Fruit fly (Drosophila melanogaster) whole organism, embryonic: ENCODE results near the gene temp.
A peak's percentile ranks its signal among the peaks of the same experiment; 100 is the strongest.

ENCODE experiments used
- C15 ChIP-seq: fragments of 200-800 bp; sonication (Bioruptor generic); IDR thresholded peaks from 3 replicates; pipeline ENCODE4 v1.3.6; 2022; ENCODE audit warnings: missing biosample characterization, missing genetic modification characterization
- CG10543 ChIP-seq: fragments of 200-800 bp; sonication (Bioruptor generic); optimal IDR thresholded peaks from 3 replicates; lab custom pipeline; 2017; ENCODE audit warnings: missing biosample characterization, mild to moderate bottlenecking, missing genetic modification characterization, moderate library complexity
- CG10654 ChIP-seq: fragments of 200-800 bp; sonication (Bioruptor generic); optimal IDR thresholded peaks from 2 replicates; lab custom pipeline; 2016; ENCODE audit warnings: missing biosample characterization, missing genetic modification characterization
- CG11695 ChIP-seq: fragments of 200-800 bp; sonication (Bioruptor generic); IDR thresholded peaks from 3 replicates; pipeline ENCODE4 v1.3.6; 2022; ENCODE audit warnings: missing biosample characterization, missing genetic modification characterization
- CG12391 ChIP-seq: fragments of 200-800 bp; sonication (Bioruptor generic); optimal IDR thresholded peaks from 3 replicates; lab custom pipeline; 2018; ENCODE audit warnings: missing biosample characterization, mild to moderate bottlenecking, missing genetic modification characterization, moderate library complexity
- CG15011 ChIP-seq: fragments of 200-800 bp; sonication (Bioruptor generic); optimal IDR thresholded peaks from 3 replicates; lab custom pipeline; 2018; ENCODE audit warnings: missing biosample characterization, mild to moderate bottlenecking, missing genetic modification characterization
- CG17568 ChIP-seq: fragments of 200-800 bp; sonication (Bioruptor generic); optimal IDR thresholded peaks from 2 replicates; lab custom pipeline; 2018; ENCODE audit warnings: missing biosample characterization, mild to moderate bottlenecking, missing genetic modification characterization, moderate library complexity
- CG31224 ChIP-seq: fragments of 200-800 bp; sonication (Bioruptor generic); IDR thresholded peaks from 2 replicates; pipeline ENCODE4 v1.3.6; 2022; ENCODE audit warnings: missing biosample characterization, missing genetic modification characterization
- CG31441 ChIP-seq: fragments of 200-800 bp; sonication (Bioruptor generic); IDR thresholded peaks from 2 replicates; pipeline ENCODE4 v1.3.6; 2022; ENCODE audit warnings: missing biosample characterization, missing genetic modification characterization
- CG33213 ChIP-seq: fragments of 200-800 bp; sonication (Bioruptor generic); optimal IDR thresholded peaks from 3 replicates; lab custom pipeline; 2016; ENCODE audit warnings: missing biosample characterization, missing genetic modification characterization
- CG3838 ChIP-seq: fragments of 200-800 bp; sonication (Bioruptor generic); optimal IDR thresholded peaks from 3 replicates; lab custom pipeline; 2016; ENCODE audit warnings: missing biosample characterization, missing genetic modification characterization
- CG3847 ChIP-seq: fragments of 200-800 bp; sonication (Bioruptor generic); IDR thresholded peaks from 2 replicates; pipeline ENCODE4 v1.3.6; 2022; ENCODE audit warnings: missing biosample characterization, missing genetic modification characterization
- CG42726 ChIP-seq: fragments of 200-800 bp; sonication (Bioruptor generic); IDR thresholded peaks from 2 replicates; pipeline ENCODE4 v1.3.6; 2022; ENCODE audit warnings: missing biosample characterization, missing genetic modification characterization; ENCODE audit not compliant: partially characterized antibody
- CG4328 ChIP-seq: fragments of 200-800 bp; sonication (Bioruptor generic); optimal IDR thresholded peaks from 3 replicates; lab custom pipeline; 2017; ENCODE audit warnings: missing biosample characterization, missing genetic modification reagents, missing genetic modification characterization
- CG4730 ChIP-seq: fragments of 200-800 bp; sonication (Bioruptor generic); IDR thresholded peaks from 2 replicates; pipeline ENCODE4 v1.3.6; 2022; ENCODE audit warnings: missing biosample characterization, missing genetic modification characterization
- CG6175 ChIP-seq: fragments of 200-800 bp; sonication (Bioruptor generic); IDR thresholded peaks from 3 replicates; pipeline ENCODE4 v1.3.6; 2022; ENCODE audit warnings: missing biosample characterization, missing genetic modification characterization
- CG7745 ChIP-seq: fragments of 200-800 bp; sonication (Bioruptor generic); optimal IDR thresholded peaks from 2 replicates; lab custom pipeline; 2018; ENCODE audit warnings: missing biosample characterization, mild to moderate bottlenecking, missing genetic modification characterization, moderate library complexity
- CG9437 ChIP-seq: fragments of 200-800 bp; sonication (Bioruptor generic); optimal IDR thresholded peaks from 2 replicates; lab custom pipeline; 2018; ENCODE audit warnings: missing biosample characterization, mild to moderate bottlenecking, missing genetic modification characterization
- CG9876 ChIP-seq: fragments of 200-800 bp; sonication (Bioruptor generic); optimal IDR thresholded peaks from 2 replicates; lab custom pipeline; 2016; ENCODE audit warnings: missing biosample characterization, missing genetic modification characterization
- CHES-1-like ChIP-seq: fragments of 200-800 bp; sonication (Bioruptor generic); optimal IDR thresholded peaks from 2 replicates; lab custom pipeline; 2016; ENCODE audit warnings: missing biosample characterization, missing genetic modification characterization
- D ChIP-seq, 2 experiments: fragments of 200-800 bp in 1 of 2; fragments of >200 bp in 1 of 2; sonication (Bioruptor generic) in 1 of 2; optimal IDR thresholded peaks; 2 replicates in 1 of 2; 3 replicates in 1 of 2; lab custom pipeline; 2017; ENCODE audit warnings: mild to moderate bottlenecking in 1 of 2, missing biosample characterization in 1 of 2, missing genetic modification characterization in 1 of 2, missing genetic modification reagents in 1 of 2
- Dek ChIP-seq: fragments of 200-800 bp; sonication (Bioruptor generic); optimal IDR thresholded peaks from 3 replicates; lab custom pipeline; 2019; ENCODE audit warnings: missing biosample characterization, mild to moderate bottlenecking, missing genetic modification characterization, moderate library complexity
- Doc3 ChIP-seq: fragments of 200-800 bp; sonication (Bioruptor generic); IDR thresholded peaks from 3 replicates; pipeline ENCODE4 v1.3.6; 2022; ENCODE audit warnings: missing biosample characterization, missing genetic modification characterization; ENCODE audit not compliant: partially characterized antibody
- Drgx ChIP-seq: fragments of 200-800 bp; sonication (Bioruptor generic); IDR thresholded peaks from 2 replicates; pipeline ENCODE4 v1.3.6; 2022; ENCODE audit warnings: missing biosample characterization, missing genetic modification characterization
- Eip74EF ChIP-seq, 2 experiments: fragments of 200-800 bp in 1 of 2; fragments of >200 bp in 1 of 2; sonication (Bioruptor generic) in 1 of 2; optimal IDR thresholded peaks; 2 replicates each; lab custom pipeline; 2017 to 2019; ENCODE audit warnings: missing biosample characterization in 2 of 2, missing genetic modification characterization in 2 of 2, mild to moderate bottlenecking in 1 of 2, moderate library complexity in 1 of 2
- HLH54F ChIP-seq: fragments of 200-800 bp; sonication (Bioruptor generic); optimal IDR thresholded peaks from 3 replicates; lab custom pipeline; 2016; ENCODE audit warnings: missing biosample characterization, missing genetic modification characterization
- Hand ChIP-seq: fragments of 200-800 bp; sonication (Bioruptor generic); optimal IDR thresholded peaks from 2 replicates; lab custom pipeline; 2017; ENCODE audit warnings: mild to moderate bottlenecking, missing biosample characterization, missing genetic modification reagents, missing genetic modification characterization
- PHDP ChIP-seq: fragments of 200-800 bp; sonication (Bioruptor generic); optimal IDR thresholded peaks from 3 replicates; lab custom pipeline; 2018; ENCODE audit warnings: missing biosample characterization, mild to moderate bottlenecking, missing genetic modification characterization, moderate library complexity
- Side ChIP-seq: fragments of 200-800 bp; sonication (Bioruptor generic); optimal IDR thresholded peaks from 2 replicates; lab custom pipeline; 2016; ENCODE audit warnings: missing biosample characterization, missing genetic modification characterization
- ash1 ChIP-seq: fragments of 200-800 bp; sonication (Bioruptor generic); optimal IDR thresholded peaks from 2 replicates; lab custom pipeline; 2018; ENCODE audit warnings: missing biosample characterization, mild to moderate bottlenecking, missing genetic modification characterization
- ato ChIP-seq: fragments of 200-800 bp; sonication (Bioruptor generic); IDR thresholded peaks from 2 replicates; pipeline ENCODE4 v1.3.6; 2022; ENCODE audit warnings: missing biosample characterization, missing genetic modification characterization; ENCODE audit not compliant: partially characterized antibody
- bsh ChIP-seq, 2 experiments: fragments of 200-800 bp; sonication (Bioruptor generic); optimal IDR thresholded peaks; 2 replicates each; lab custom pipeline; 2017 to 2018; ENCODE audit warnings: mild to moderate bottlenecking in 2 of 2, missing biosample characterization in 2 of 2, missing genetic modification characterization in 2 of 2, moderate library complexity in 1 of 2
- chinmo ChIP-seq: fragments of 200-800 bp; sonication (Bioruptor generic); IDR thresholded peaks from 4 replicates; pipeline ENCODE4 v1.3.6; 2022; ENCODE audit warnings: missing biosample characterization, missing genetic modification characterization; ENCODE audit not compliant: partially characterized antibody
- corto ChIP-seq: fragments of 200-800 bp; sonication (Bioruptor generic); optimal IDR thresholded peaks from 2 replicates; lab custom pipeline; 2016; ENCODE audit warnings: missing biosample characterization, mild to moderate bottlenecking, missing genetic modification characterization, moderate library complexity
- croc ChIP-seq: fragments of 200-800 bp; sonication (Bioruptor generic); conservative IDR thresholded peaks from 3 replicates; pipeline ENCODE4 v1.3.6; 2022; ENCODE audit warnings: missing biosample characterization, missing genetic modification characterization
- crol ChIP-seq: fragments of 200-800 bp; sonication (Bioruptor generic); IDR thresholded peaks from 2 replicates; pipeline ENCODE4 v1.3.6; 2022; ENCODE audit warnings: missing biosample characterization, missing genetic modification characterization
- crp ChIP-seq, 2 experiments: fragments of 200-800 bp; sonication (Bioruptor generic); optimal IDR thresholded peaks; 2 replicates in 1 of 2; 3 replicates in 1 of 2; lab custom pipeline; 2017; ENCODE audit warnings: missing biosample characterization in 2 of 2, missing genetic modification characterization in 2 of 2, mild to moderate bottlenecking in 1 of 2, moderate library complexity in 1 of 2
- eve ChIP-seq, 2 experiments: fragments of >200 bp; optimal IDR thresholded peaks; 2 replicates each; lab custom pipeline; 2017; ENCODE audit warnings: missing biosample characterization in 2 of 2, missing genetic modification characterization in 2 of 2
- fd102C ChIP-seq: fragments of 200-800 bp; sonication (Bioruptor generic); optimal IDR thresholded peaks from 2 replicates; lab custom pipeline; 2018; ENCODE audit warnings: missing biosample characterization, mild to moderate bottlenecking, missing genetic modification characterization, moderate library complexity
- gro ChIP-seq: fragments of 200-800 bp; sonication (Bioruptor generic); optimal IDR thresholded peaks from 2 replicates; lab custom pipeline; 2016; ENCODE audit warnings: missing biosample characterization, missing genetic modification characterization
- ham ChIP-seq: fragments of 200-800 bp; sonication (Bioruptor generic); IDR thresholded peaks from 2 replicates; pipeline ENCODE4 v1.3.6; 2022; ENCODE audit warnings: missing biosample characterization, missing genetic modification characterization
- ind ChIP-seq: fragments of 200-800 bp; sonication (Bioruptor generic); optimal IDR thresholded peaks from 3 replicates; lab custom pipeline; 2016; ENCODE audit warnings: missing biosample characterization, missing genetic modification characterization
- lilli ChIP-seq: fragments of 200-800 bp; sonication (Bioruptor generic); optimal IDR thresholded peaks from 3 replicates; lab custom pipeline; 2016; ENCODE audit warnings: missing biosample characterization, missing genetic modification characterization
- lov ChIP-seq, 2 experiments: fragments of 200-800 bp in 1 of 2; fragments of >200 bp in 1 of 2; sonication (Bioruptor generic) in 1 of 2; IDR thresholded peaks in 1 of 2; optimal IDR thresholded peaks in 1 of 2; 2 replicates in 1 of 2; 3 replicates in 1 of 2; pipeline versions ENCODE4 v1.3.6 to Lab custom; 2017 to 2022; ENCODE audit warnings: missing biosample characterization in 1 of 2, missing genetic modification characterization in 1 of 2
- sens-2 ChIP-seq: fragments of 200-800 bp; sonication (Bioruptor generic); IDR thresholded peaks from 2 replicates; pipeline ENCODE4 v1.3.6; 2022; ENCODE audit warnings: missing biosample characterization, missing genetic modification characterization
- sob ChIP-seq: fragments of 200-800 bp; sonication (Bioruptor generic); IDR thresholded peaks from 2 replicates; pipeline ENCODE4 v1.3.6; 2022; ENCODE audit warnings: missing biosample characterization, missing genetic modification characterization
- yki ChIP-seq: fragments of >200 bp; optimal IDR thresholded peaks from 3 replicates; lab custom pipeline; 2018

The temp gene

DNA sequence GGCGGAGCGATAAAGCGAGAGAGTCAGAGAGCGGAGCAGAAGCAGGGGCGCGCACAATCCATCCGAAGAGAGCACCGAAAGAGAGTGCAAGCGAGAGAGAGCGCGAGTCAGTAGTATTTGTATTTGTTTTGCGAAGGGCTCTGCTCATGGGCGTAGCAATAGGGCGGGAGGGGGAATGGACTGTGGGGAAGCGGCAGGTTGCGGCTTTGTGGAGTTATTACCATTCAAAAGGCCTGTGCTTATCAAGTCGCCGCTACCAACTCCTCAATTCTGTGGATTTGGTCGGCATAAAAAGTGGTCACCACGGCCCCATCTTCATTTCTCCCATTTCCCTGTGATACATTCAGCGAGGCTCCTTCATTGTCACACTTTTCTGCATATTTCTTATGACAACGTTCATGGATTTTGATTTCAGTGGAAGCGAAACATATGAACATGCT is 38.8 kb upstream of the temp start (continued):
- peak; percentile 29; the same call in 1 of the 3 replicates for TF ChIP-seq CG11695
- no peak for TF ChIP-seq CG7745 (tag; lab: Kevin White, UChicago)
- no peak for TF ChIP-seq C15
- TF ChIP-seq CG15011 (GFP tag; lab: Kevin White, UChicago): peak; percentile 31
- peak; percentile 94 for TF ChIP-seq yki (lab: Kevin White, UChicago)
- TF ChIP-seq corto (GFP tag; lab: Kevin White, UChicago): no peak
- TF ChIP-seq bsh (GFP tag; optimal IDR thresholded peaks at IDR 0.05; lab: Kevin White, UChicago): peak in 1 of 2 experiments; percentile 38
- TF ChIP-seq HLH54F (GFP tag; lab: Kevin White, UChicago): no peak
- peak; percentile 34 for TF ChIP-seq CG4328 (GFP tag; lab: Kevin White, UChicago)
- TF ChIP-seq sob (GFP tag; lab: Robert Waterston, UW): no peak
- TF ChIP-seq crol (GFP tag; lab: Robert Waterston, UW): peak; percentile 95
- no peak for TF ChIP-seq Doc3 (GFP tag; lab: Robert Waterston, UW)
- TF ChIP-seq ash1 (GFP tag; lab: Kevin White, UChicago): no peak
- no peak for TF ChIP-seq CG42726 (GFP tag; lab: Robert Waterston, UW)
- TF ChIP-seq CG6175 (GFP tag; lab: Robert Waterston, UW): 0 out of 3 replicates have a peak, but pooled peaks have one; percentile 27
- TF ChIP-seq CG10543 (GFP tag; lab: Kevin White, UChicago): peak; percentile 3
- peak; percentile 38 for TF ChIP-seq lilli (GFP tag; lab: Kevin White, UChicago)
- no peak for TF ChIP-seq lov (optimal IDR thresholded peaks at IDR 0.05; lab: Kevin White, UChicago)
- TF ChIP-seq lov (GFP tag; IDR thresholded peaks at IDR 0.05; lab: Robert Waterston, UW): no peak
- no peak for TF ChIP-seq crp (GFP tag; optimal IDR thresholded peaks at IDR 0.05; lab: Kevin White, UChicago)
- TF ChIP-seq ind (GFP tag; lab: Kevin White, UChicago): peak; percentile 56
- no peak for TF ChIP-seq eve (GFP tag; optimal IDR thresholded peaks at IDR 0.05; lab: Kevin White, UChicago)
- peak; percentile 35; the same call in 1 of the 2 replicates for TF ChIP-seq Drgx (GFP tag; lab: Robert Waterston, UW)
- TF ChIP-seq gro (GFP tag; lab: Kevin White, UChicago): no peak
- TF ChIP-seq Eip74EF (GFP tag; optimal IDR thresholded peaks at IDR 0.05; lab: Kevin White, UChicago): no peak
- TF ChIP-seq CG3838 (GFP tag; lab: Kevin White, UChicago): no peak
- TF ChIP-seq chinmo (GFP tag; lab: Robert Waterston, UW): no peak; the same call in 3 of the 4 replicates
- TF ChIP-seq fd102C (GFP tag; lab: Kevin White, UChicago): no peak
- no peak for TF ChIP-seq CG12391 (tag; lab: Kevin White, UChicago)
- no peak for TF ChIP-seq ato (GFP tag; lab: Robert Waterston, UW)
- TF ChIP-seq PHDP (tag; lab: Kevin White, UChicago): peak; percentile 31
- TF ChIP-seq CG31441 (GFP tag; lab: Robert Waterston, UW): no peak
- no peak for TF ChIP-seq CG33213 (GFP tag; lab: Kevin White, UChicago)
- no peak for TF ChIP-seq CG9876
- TF ChIP-seq CG10654: no peak
- TF ChIP-seq CG17568 (GFP tag; lab: Kevin White, UChicago): no peak

DNA sequence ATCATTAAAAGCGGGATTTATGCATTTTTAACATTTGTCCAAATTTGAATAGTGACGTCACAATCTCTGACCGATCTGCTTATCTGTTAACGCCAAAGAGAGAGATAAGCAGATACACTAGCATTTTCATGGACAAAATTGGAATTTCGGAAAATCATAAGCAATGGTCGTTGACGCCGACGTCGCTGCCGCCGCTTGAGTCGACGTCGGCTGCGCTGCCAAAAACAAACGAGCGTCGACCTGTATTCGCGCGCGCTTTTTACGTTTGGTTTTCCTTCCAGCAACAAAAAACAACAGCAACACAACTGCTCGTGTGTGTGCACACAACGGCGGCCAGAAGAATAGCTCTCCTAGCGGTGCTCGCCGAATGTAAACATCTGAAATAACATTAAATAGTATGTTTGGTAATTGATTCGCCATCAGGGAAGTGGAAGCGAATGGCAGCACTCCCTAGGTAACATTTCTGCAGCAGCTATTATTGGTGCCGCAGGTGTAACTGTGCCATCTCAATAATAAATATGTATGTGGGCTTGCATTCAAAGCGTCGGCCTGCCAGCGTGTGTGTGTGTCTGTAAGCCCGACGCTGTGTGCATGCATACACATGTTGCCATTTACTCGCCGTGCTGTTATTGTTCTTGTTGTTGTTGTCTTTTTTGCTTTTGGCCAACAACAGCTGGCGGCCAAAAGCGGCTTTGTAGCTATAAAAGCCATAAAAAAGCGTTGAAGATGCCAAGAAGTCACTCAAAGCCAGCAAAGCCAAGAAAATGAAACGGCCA is 38.2 kb upstream of the temp start:
- peak; percentile 70 for TF ChIP-seq crol (GFP tag; lab: Robert Waterston, UW)
- TF ChIP-seq CG31224 (GFP tag; lab: Robert Waterston, UW): peak; percentile 88
- peak; percentile 87 for TF ChIP-seq ind (GFP tag; lab: Kevin White, UChicago)
- TF ChIP-seq Dek (tag; lab: Kevin White, UChicago): peak; percentile 97
- TF ChIP-seq Side (GFP tag; lab: Kevin White, UChicago): peak; percentile 85
- peak; percentile 95 for TF ChIP-seq CG4730 (GFP tag; lab: Robert Waterston, UW)
- peak; percentile 82 for TF ChIP-seq ham (GFP tag; lab: Robert Waterston, UW)
- TF ChIP-seq CHES-1-like (GFP tag; lab: Kevin White, UChicago): peak; percentile 94
- peak; percentile 94 for TF ChIP-seq croc
- peak; percentile 90 for TF ChIP-seq Hand
- TF ChIP-seq CG3847 (GFP tag; lab: Robert Waterston, UW): peak; percentile 96
- peak in 1 of 2 experiments; percentile 93 for TF ChIP-seq eve (GFP tag; optimal IDR thresholded peaks at IDR 0.05; lab: Kevin White, UChicago)
- no peak for TF ChIP-seq D (optimal IDR thresholded peaks at IDR 0.05; lab: Kevin White, UChicago)
- TF ChIP-seq D (GFP tag; optimal IDR thresholded peaks at IDR 0.05; lab: Kevin White, UChicago): peak; percentile 95
- peak; percentile 98 for TF ChIP-seq sens-2
- TF ChIP-seq CG9437 (GFP tag; lab: Kevin White, UChicago): peak; percentile 88
